Fruit fly (Drosophila melanogaster): ENCODE measurements around the gene Cog4.

Cog4 gene

dm6 chr2L:10488484-10489223, at the start of gene Cog4, which contains the start of gene CG6144:
Gene Cog4, minus strand, starts transcription at chr2L:10488622.
Gene CG6144, plus strand, starts transcription at chr2L:10488694.
- no peak for TF ChIP-seq CG15710 (tag; optimal IDR thresholded peaks at IDR 0.05)
- TF ChIP-seq CG17806 (tag; optimal IDR thresholded peaks at IDR 0.05) = no peak
- no peak for TF ChIP-seq rn (GFP tag; IDR thresholded peaks at IDR 0.05)
- no peak for TF ChIP-seq CG9948 (tag; optimal IDR thresholded peaks at IDR 0.05)
- no peak for TF ChIP-seq CG4496 (GFP tag; IDR thresholded peaks at IDR 0.05)
- TF ChIP-seq fd96Ca (GFP tag; IDR thresholded peaks at IDR 0.05) = no peak
- no peak for TF ChIP-seq EcR (GFP tag; optimal IDR thresholded peaks at IDR 0.05)
- TF ChIP-seq CG12605 (GFP tag; IDR thresholded peaks at IDR 0.05) = no peak
- no peak for TF ChIP-seq CG8301 (tag; optimal IDR thresholded peaks at IDR 0.05)
- TF ChIP-seq Pif1A (GFP tag; optimal IDR thresholded peaks at IDR 0.05) = no peak
- no peak for TF ChIP-seq Ets98B (GFP tag; IDR thresholded peaks at IDR 0.05)
- no peak for TF ChIP-seq D1 (tag; optimal IDR thresholded peaks at IDR 0.05)
- TF ChIP-seq CG13204 (GFP tag; optimal IDR thresholded peaks at IDR 0.05) = no peak

DNA sequence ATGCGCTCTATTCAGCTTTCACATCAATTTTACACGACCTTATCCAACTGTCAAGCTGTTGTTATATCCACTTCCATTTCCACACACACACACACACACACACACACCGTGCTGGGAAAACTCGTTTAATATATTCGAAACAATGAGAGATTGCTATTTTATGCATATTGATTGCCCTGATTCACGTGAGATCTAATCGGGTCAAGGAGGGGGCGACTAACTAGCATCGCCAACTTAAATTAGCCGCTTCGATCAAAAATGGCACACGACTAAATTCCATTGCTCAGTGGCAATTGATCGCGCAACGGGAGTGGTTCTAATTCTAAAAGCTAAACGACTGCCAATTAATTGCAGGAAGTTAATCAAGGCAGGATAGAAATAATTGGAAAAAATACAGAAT, 45.6 kb upstream of the Cog4 start, which contains the start of gene CG18302:
TSS of gene CG18302 (plus strand) at position 301 of the 400 bp plus-strand sequence.
- TF ChIP-seq fd96Ca (GFP tag; IDR thresholded peaks at IDR 0.05) (no peak), CG14655 (GFP tag; optimal IDR thresholded peaks at IDR 0.05) (no peak), CG12605 (GFP tag; IDR thresholded peaks at IDR 0.05) (no peak), Ets98B (GFP tag; IDR thresholded peaks at IDR 0.05) (no peak), Snoo (tag; optimal IDR thresholded peaks at IDR 0.05) (no peak), gl (tag; optimal IDR thresholded peaks at IDR 0.05) (no peak)

DNA sequence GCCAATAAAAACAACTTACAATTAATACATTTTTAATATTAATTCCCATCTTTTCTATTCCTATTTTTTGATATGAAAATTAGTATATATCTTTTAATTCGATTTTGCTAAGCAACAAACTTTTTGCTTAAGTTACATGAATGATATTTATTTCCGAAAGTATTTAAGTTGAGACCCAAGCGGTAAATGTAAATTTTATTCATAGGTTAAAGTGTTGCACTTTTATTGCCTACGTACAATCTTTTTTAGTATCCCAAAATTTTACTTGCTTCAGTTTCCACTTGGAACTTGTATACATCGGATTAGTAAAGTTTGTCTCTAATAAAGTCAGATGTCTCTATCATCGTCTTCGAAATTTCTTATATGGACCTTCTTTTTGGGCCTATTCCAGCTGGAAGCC, 43.1 kb upstream of the Cog4 start, which contains the start of gene CG18301:
TSS of gene CG18301 (plus strand) at position 301 of the 400 bp plus-strand sequence.
- no peak for TF ChIP-seq gl (tag; optimal IDR thresholded peaks at IDR 0.05)
- no peak for TF ChIP-seq CG10348 (GFP tag; IDR thresholded peaks at IDR 0.05)
- TF ChIP-seq rn (GFP tag; IDR thresholded peaks at IDR 0.05) = no peak
- TF ChIP-seq CG32121 (GFP tag; IDR thresholded peaks at IDR 0.05) = no peak
- TF ChIP-seq Snoo (tag; optimal IDR thresholded peaks at IDR 0.05) = no peak
- no peak for TF ChIP-seq CG15710 (tag; optimal IDR thresholded peaks at IDR 0.05)
- TF ChIP-seq CG9948 (tag; optimal IDR thresholded peaks at IDR 0.05) = no peak
- no peak for TF ChIP-seq CG13204 (GFP tag; optimal IDR thresholded peaks at IDR 0.05)
- no peak for TF ChIP-seq CG8159 (tag; optimal IDR thresholded peaks at IDR 0.05)
- TF ChIP-seq CG17806 (tag; optimal IDR thresholded peaks at IDR 0.05) = no peak
- TF ChIP-seq CG14655 (GFP tag; optimal IDR thresholded peaks at IDR 0.05) = no peak
- no peak for TF ChIP-seq Pif1B (GFP tag; optimal IDR thresholded peaks at IDR 0.05)
- TF ChIP-seq CG12605 (GFP tag; IDR thresholded peaks at IDR 0.05) = no peak
- no peak for TF ChIP-seq CG34367 (tag; optimal IDR thresholded peaks at IDR 0.05)
- no peak for TF ChIP-seq D1 (tag; optimal IDR thresholded peaks at IDR 0.05)
- no peak for TF ChIP-seq EcR (GFP tag; optimal IDR thresholded peaks at IDR 0.05)
- TF ChIP-seq CG4496 (GFP tag; IDR thresholded peaks at IDR 0.05) = no peak
- TF ChIP-seq Ets98B (GFP tag; IDR thresholded peaks at IDR 0.05) = no peak
- no peak for TF ChIP-seq Pif1A (GFP tag; optimal IDR thresholded peaks at IDR 0.05)
- no peak for TF ChIP-seq fd96Ca (GFP tag; IDR thresholded peaks at IDR 0.05)

dm6 chr2L:10530089-10530488, 41.7 kb upstream of the Cog4 start:
- TF ChIP-seq CG8159 (tag; optimal IDR thresholded peaks at IDR 0.05) (no peak), D1 (tag; optimal IDR thresholded peaks at IDR 0.05) (no peak), CG14655 (GFP tag; optimal IDR thresholded peaks at IDR 0.05) (no peak)

DNA sequence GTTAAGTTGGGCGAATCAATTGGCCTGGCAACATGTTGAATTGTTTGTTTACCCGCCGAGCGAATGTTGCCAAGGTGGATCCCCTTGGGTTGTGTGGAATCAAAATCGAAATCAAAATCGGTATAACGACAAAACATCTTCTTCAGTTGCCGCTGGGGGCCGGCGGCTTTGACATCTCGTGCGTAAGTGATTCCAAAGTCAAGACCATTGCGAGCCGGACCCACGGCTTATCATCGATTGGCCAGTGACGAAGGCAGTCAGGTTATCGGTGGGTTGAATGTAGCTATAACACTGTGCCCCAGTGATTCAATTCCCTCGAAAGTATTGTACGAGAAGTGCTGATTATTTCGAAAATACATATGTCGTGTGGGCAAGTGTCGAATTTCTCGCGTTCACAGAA, 40.6 kb upstream of the Cog4 start:
- TF ChIP-seq rn (GFP tag; IDR thresholded peaks at IDR 0.05) (no peak), CG34367 (tag; optimal IDR thresholded peaks at IDR 0.05) (no peak), Pif1A (GFP tag; optimal IDR thresholded peaks at IDR 0.05) (no peak), CG12605 (GFP tag; IDR thresholded peaks at IDR 0.05) (no peak), CG4496 (GFP tag; IDR thresholded peaks at IDR 0.05) (no peak), CG10348 (GFP tag; IDR thresholded peaks at IDR 0.05) (no peak)

- TF ChIP-seq gl (tag; optimal IDR thresholded peaks at IDR 0.05) (peak; percentile 58), CG15710 (tag; optimal IDR thresholded peaks at IDR 0.05) (peak; percentile 75), CG10348 (GFP tag; IDR thresholded peaks at IDR 0.05) (no peak), CG9948 (tag; optimal IDR thresholded peaks at IDR 0.05) (peak; percentile 69), CG13204 (GFP tag; optimal IDR thresholded peaks at IDR 0.05) (no peak), Pif1B (GFP tag; optimal IDR thresholded peaks at IDR 0.05) (peak; percentile 50), fd96Ca (GFP tag; IDR thresholded peaks at IDR 0.05) (no peak; the same call in 2 of the 3 replicates), CG32121 (GFP tag; IDR thresholded peaks at IDR 0.05) (peak; percentile 82; the same call in 1 of the 2 replicates), CG34367 (tag; optimal IDR thresholded peaks at IDR 0.05) (peak; percentile 61), Pif1A (GFP tag; optimal IDR thresholded peaks at IDR 0.05) (peak; percentile 39), rn (GFP tag; IDR thresholded peaks at IDR 0.05) (0 out of 2 replicates have a peak, but pooled peaks have one; percentile 32), EcR (GFP tag; optimal IDR thresholded peaks at IDR 0.05) (no peak), Ets98B (GFP tag; IDR thresholded peaks at IDR 0.05) (no peak; the same call in 1 of the 2 replicates), CG4496 (GFP tag; IDR thresholded peaks at IDR 0.05) (no peak; the same call in 1 of the 3 replicates), CG12605 (GFP tag; IDR thresholded peaks at IDR 0.05) (no peak; the same call in 1 of the 2 replicates), CG14655 (GFP tag; optimal IDR thresholded peaks at IDR 0.05) (peak; percentile 69), Snoo (tag; optimal IDR thresholded peaks at IDR 0.05) (peak; percentile 42), CG8301 (tag; optimal IDR thresholded peaks at IDR 0.05) (peak; percentile 63), CG8159 (tag; optimal IDR thresholded peaks at IDR 0.05) (peak; percentile 78), D1 (tag; optimal IDR thresholded peaks at IDR 0.05) (no peak), CG17806 (tag; optimal IDR thresholded peaks at IDR 0.05) (peak; percentile 71)
These were observed 38.6 kb upstream of the Cog4 start, which contains the start of gene Lip4 for dm6 chr2L:10526953-10527584. Gene Lip4, plus strand, starts transcription at chr2L:10527572.
